Worm (Caenorhabditis elegans) whole organism, L3 larva: ENCODE results near the gene lcmt-1.

Experiments
- R02D3.7 ChIP-seq: fragments of 150-350 bp; optimal IDR thresholded peaks from 2 replicates; lab custom pipeline; 2014; ENCODE audit warnings: missing biosample characterization, missing genetic modification characterization
- ZK546.5 ChIP-seq: sonication (generic microtip); optimal IDR thresholded peaks from 2 replicates; lab custom pipeline; 2017; ENCODE audit warnings: missing biosample characterization, missing genetic modification characterization
- aly-2 ChIP-seq: fragments of 150-350 bp; optimal IDR thresholded peaks from 2 replicates; lab custom pipeline; 2014; ENCODE audit warnings: missing biosample characterization, missing genetic modification characterization
- ama-1 ChIP-seq: fragments of 150-350 bp; optimal IDR thresholded peaks from 2 replicates; lab custom pipeline; 2018
- ceh-16 ChIP-seq: sonication (generic microtip); optimal IDR thresholded peaks from 2 replicates; lab custom pipeline; 2017; ENCODE audit warnings: missing biosample characterization, missing genetic modification characterization
- daf-12 ChIP-seq: fragments of 150-350 bp; optimal IDR thresholded peaks from 2 replicates; lab custom pipeline; 2014; ENCODE audit warnings: missing biosample characterization, missing genetic modification reagents, missing genetic modification characterization
- egl-27 ChIP-seq: sonication (generic microtip); optimal IDR thresholded peaks from 4 replicates; lab custom pipeline; 2017; ENCODE audit warnings: missing biosample characterization, missing genetic modification reagents, missing genetic modification characterization
- egl-5 ChIP-seq: fragments of 150-350 bp; optimal IDR thresholded peaks from 2 replicates; lab custom pipeline; 2017; ENCODE audit warnings: missing biosample characterization, missing genetic modification reagents, missing genetic modification characterization, inconsistent platforms
- elt-1 ChIP-seq: fragments of 150-350 bp; optimal IDR thresholded peaks from 2 replicates; lab custom pipeline; 2014; ENCODE audit warnings: missing biosample characterization, missing genetic modification characterization
- elt-2 ChIP-seq: sonication (generic microtip); optimal IDR thresholded peaks from 2 replicates; lab custom pipeline; 2016; ENCODE audit warnings: missing genetic modification reagents, mild to moderate bottlenecking, missing genetic modification characterization, missing compliant biosample characterization
- elt-3 ChIP-seq, 3 experiments: fragments of 150-350 bp in 1 of 3; sonication (generic microtip) in 2 of 3; optimal IDR thresholded peaks; 2 replicates in 2 of 3; 4 replicates in 1 of 3; lab custom pipeline; 2014 to 2017; ENCODE audit warnings: missing biosample characterization in 3 of 3, missing genetic modification characterization in 3 of 3
- eor-1 ChIP-seq, 2 experiments: fragments of 150-350 bp; optimal IDR thresholded peaks; 2 replicates each; lab custom pipeline; 2014 to 2018; ENCODE audit warnings: missing biosample characterization in 2 of 2, missing genetic modification characterization in 2 of 2
- fkh-10 ChIP-seq: sonication (generic microtip); optimal IDR thresholded peaks from 2 replicates; lab custom pipeline; 2017; ENCODE audit warnings: missing biosample characterization, missing genetic modification reagents, missing genetic modification characterization
- fos-1 ChIP-seq: fragments of 150-350 bp; optimal IDR thresholded peaks from 2 replicates; lab custom pipeline; 2014; ENCODE audit warnings: missing biosample characterization, missing genetic modification characterization
- hmg-11 ChIP-seq: sonication (generic microtip); optimal IDR thresholded peaks from 2 replicates; lab custom pipeline; 2016; ENCODE audit warnings: missing genetic modification characterization, missing compliant biosample characterization
- jun-1 ChIP-seq: fragments of 150-350 bp; optimal IDR thresholded peaks from 2 replicates; lab custom pipeline; 2014; ENCODE audit warnings: missing biosample characterization, missing genetic modification reagents, missing genetic modification characterization
- lin-15B ChIP-seq: fragments of 150-350 bp; optimal IDR thresholded peaks from 2 replicates; lab custom pipeline; 2014; ENCODE audit warnings: missing biosample characterization, missing genetic modification characterization
- lin-39 ChIP-seq: fragments of 150-350 bp; optimal IDR thresholded peaks from 2 replicates; lab custom pipeline; 2018; ENCODE audit warnings: missing biosample characterization, missing genetic modification reagents, missing genetic modification characterization
- lsy-12 ChIP-seq: sonication (generic microtip); optimal IDR thresholded peaks from 2 replicates; lab custom pipeline; 2016; ENCODE audit warnings: mild to moderate bottlenecking, missing genetic modification characterization, missing compliant biosample characterization
- mml-1 ChIP-seq: fragments of 150-350 bp; sonication (generic microtip); optimal IDR thresholded peaks from 3 replicates; lab custom pipeline; 2014; ENCODE audit warnings: missing biosample characterization, missing genetic modification characterization
- nfya-1 ChIP-seq: sonication (generic microtip); optimal IDR thresholded peaks from 2 replicates; lab custom pipeline; 2017; ENCODE audit warnings: missing genetic modification characterization, mild to moderate bottlenecking, missing compliant biosample characterization, antibody characterized with exemption, moderate library complexity; ENCODE audit not compliant: insufficient read depth
- nhr-237 ChIP-seq: fragments of 150-350 bp; optimal IDR thresholded peaks from 2 replicates; lab custom pipeline; 2014; ENCODE audit warnings: missing biosample characterization, missing genetic modification characterization
- nhr-25 ChIP-seq: sonication (generic microtip); optimal IDR thresholded peaks from 2 replicates; lab custom pipeline; 2017; ENCODE audit warnings: missing biosample characterization, missing genetic modification characterization
- nhr-28 ChIP-seq: fragments of 150-350 bp; optimal IDR thresholded peaks from 2 replicates; lab custom pipeline; 2014; ENCODE audit warnings: missing biosample characterization, missing genetic modification characterization
- nhr-43 ChIP-seq: sonication (generic microtip); optimal IDR thresholded peaks from 2 replicates; lab custom pipeline; 2016; ENCODE audit warnings: mild to moderate bottlenecking, missing genetic modification characterization, missing compliant biosample characterization; ENCODE audit not compliant: poor library complexity, severe bottlenecking
- nhr-67 ChIP-seq: fragments of 150-350 bp; optimal IDR thresholded peaks from 2 replicates; lab custom pipeline; 2014; ENCODE audit warnings: missing biosample characterization, missing genetic modification characterization
- nhr-77 ChIP-seq: fragments of 150-350 bp; optimal IDR thresholded peaks from 2 replicates; lab custom pipeline; 2014; ENCODE audit warnings: missing biosample characterization, missing genetic modification characterization
- pqm-1 ChIP-seq: fragments of 150-350 bp; optimal IDR thresholded peaks from 2 replicates; lab custom pipeline; 2017; ENCODE audit warnings: missing biosample characterization, missing genetic modification characterization, inconsistent platforms
- sea-2 ChIP-seq: fragments of 150-350 bp; sonication (generic microtip); optimal IDR thresholded peaks from 4 replicates; lab custom pipeline; 2014; ENCODE audit warnings: missing biosample characterization, missing genetic modification reagents, missing genetic modification characterization
- tbx-2 ChIP-seq: sonication (generic microtip); optimal IDR thresholded peaks from 2 replicates; lab custom pipeline; 2016; ENCODE audit warnings: mild to moderate bottlenecking, missing genetic modification characterization, missing compliant biosample characterization
- unc-62 ChIP-seq: fragments of 150-350 bp; sonication (generic microtip); optimal IDR thresholded peaks from 4 replicates; lab custom pipeline; 2014; ENCODE audit warnings: missing biosample characterization, missing genetic modification reagents, missing genetic modification characterization
- ztf-11 ChIP-seq: fragments of 150-350 bp; optimal IDR thresholded peaks from 2 replicates; lab custom pipeline; 2014; ENCODE audit warnings: missing biosample characterization, missing genetic modification characterization
- ztf-4 ChIP-seq: fragments of 150-350 bp; optimal IDR thresholded peaks from 2 replicates; lab custom pipeline; 2014; ENCODE audit warnings: missing biosample characterization, missing genetic modification characterization

The lcmt-1 gene

ce11 chrIII:4349799-4350198 is 6.6 kb downstream of the lcmt-1 start, which contains the start of gene B0285.6:
B0285.6 (plus strand) TSS chrIII:4350099.
- no peak for TF ChIP-seq aly-2
- no peak for TF ChIP-seq unc-62
- no peak for TF ChIP-seq daf-12 (tag; lab: Kevin White, UChicago)
- TF ChIP-seq egl-27 = no peak
- no peak for TF ChIP-seq pqm-1 (tag; lab: Kevin White, UChicago)
- no peak for TF ChIP-seq nhr-237
- no peak for TF ChIP-seq ceh-16 (tag; lab: Kevin White, UChicago)
- no peak for TF ChIP-seq sea-2 (GFP tag; lab: Kevin White, UChicago)

ce11 chrIII:4356384-4356783 is 13.1 kb downstream of the lcmt-1 start, which contains the start of gene mnp-1:
mnp-1 (plus strand) TSS chrIII:4356594.
- TF ChIP-seq ztf-11 (no peak), nhr-25 (tag; lab: Kevin White, UChicago) (no peak), eor-1 (tag; optimal IDR thresholded peaks at IDR 0.05; lab: Kevin White, UChicago) (no peak), ztf-4 (no peak), nhr-77 (tag; lab: Kevin White, UChicago) (no peak), hmg-11 (tag; lab: Kevin White, UChicago) (no peak), egl-5 (tag; lab: Kevin White, UChicago) (no peak), nhr-43 (tag; lab: Kevin White, UChicago) (no peak), lin-15B (no peak), fos-1 (tag; lab: Kevin White, UChicago) (no peak), ceh-16 (tag; lab: Kevin White, UChicago) (no peak), tbx-2 (tag; lab: Kevin White, UChicago) (no peak)

ce11 chrIII:4357438-4357837 is 14.2 kb downstream of the lcmt-1 start:
- TF ChIP-seq nhr-77 (tag; lab: Kevin White, UChicago) (no peak), pqm-1 (tag; lab: Kevin White, UChicago) (peak; percentile 42), elt-2 (tag; lab: Kevin White, UChicago) (peak; percentile 53)

ce11 chrIII:4358345-4358744 is 15.1 kb downstream of the lcmt-1 start:
- peak; percentile 36 for TF ChIP-seq lin-39
- no peak for TF ChIP-seq fkh-10
- peak; percentile 39 for TF ChIP-seq nfya-1

ce11 chrIII:4359208-4359607 is 16.0 kb downstream of the lcmt-1 start:
- TF ChIP-seq nfya-1 = no peak
- TF ChIP-seq lin-15B = no peak
- no peak for TF ChIP-seq egl-5 (tag; lab: Kevin White, UChicago)
- TF ChIP-seq ZK546.5 (tag; lab: Kevin White, UChicago) = no peak
- no peak for TF ChIP-seq nhr-77 (tag; lab: Kevin White, UChicago)
- no peak for TF ChIP-seq elt-1 (tag; lab: Kevin White, UChicago)
- no peak for TF ChIP-seq nhr-237
- TF ChIP-seq lsy-12 (tag; lab: Kevin White, UChicago) = no peak
- TF ChIP-seq nhr-67 (tag; lab: Kevin White, UChicago) = no peak
- TF ChIP-seq ceh-16 (tag; lab: Kevin White, UChicago) = no peak
- TF ChIP-seq lin-39 = no peak
- TF ChIP-seq elt-3 (tag; optimal IDR thresholded peaks at IDR 0.05; lab: Kevin White, UChicago) = no peak
- TF ChIP-seq aly-2 = no peak
- no peak for TF ChIP-seq nhr-28 (tag; lab: Kevin White, UChicago)
- no peak for TF ChIP-seq R02D3.7 (tag; lab: Kevin White, UChicago)
- no peak for TF ChIP-seq jun-1 (tag; lab: Kevin White, UChicago)
- TF ChIP-seq, all 47 proteins: peak for 0

ce11 chrIII:4359900-4360299 is 16.7 kb downstream of the lcmt-1 start:
- TF ChIP-seq hmg-11 (tag; lab: Kevin White, UChicago) (no peak), R02D3.7 (tag; lab: Kevin White, UChicago) (no peak), mml-1 (no peak), ama-1 (lab: Kevin White, UChicago) (no peak)
- TF ChIP-seq, all 47 proteins: peak for 0
